Fruit fly (Drosophila melanogaster): ENCODE results near the gene CG13070.

dm6 chr3L:16270802-16271332 lies 7.7 kb downstream of the CG13070 start, which contains the start of the genes CG34248 and CG13067:
- TF ChIP-seq CG8478 (optimal IDR thresholded peaks at IDR 0.05), result no peak
- no peak for TF ChIP-seq usp (GFP tag; optimal IDR thresholded peaks at IDR 0.05)
